Fruit fly (Drosophila melanogaster) whole organism: ENCODE measurements around the gene Srrm234.

Source experiments
- CG8478 ChIP-seq: fragments of >200 bp; optimal IDR thresholded peaks from 2 replicates; lab custom pipeline; 2018; ENCODE audit warnings: inconsistent platforms
- Dll ChIP-seq: fragments of >200 bp; optimal IDR thresholded peaks from 2 replicates; lab custom pipeline; 2017
- EcR ChIP-seq, 2 experiments: fragments of >200 bp; optimal IDR thresholded peaks; 2 replicates each; lab custom pipeline; 2017; ENCODE audit warnings: missing biosample characterization in 2 of 2, missing genetic modification characterization in 2 of 2, missing genetic modification reagents in 2 of 2
- pan ChIP-seq: fragments of >200 bp; optimal IDR thresholded peaks from 2 replicates; lab custom pipeline; 2017
- psq ChIP-seq: fragments of >200 bp; optimal IDR thresholded peaks from 2 replicates; lab custom pipeline; 2017
- usp ChIP-seq: fragments of >200 bp; optimal IDR thresholded peaks from 2 replicates; lab custom pipeline; 2017; ENCODE audit warnings: missing biosample characterization, missing genetic modification characterization, mixed read lengths

The Srrm234 gene

DNA sequence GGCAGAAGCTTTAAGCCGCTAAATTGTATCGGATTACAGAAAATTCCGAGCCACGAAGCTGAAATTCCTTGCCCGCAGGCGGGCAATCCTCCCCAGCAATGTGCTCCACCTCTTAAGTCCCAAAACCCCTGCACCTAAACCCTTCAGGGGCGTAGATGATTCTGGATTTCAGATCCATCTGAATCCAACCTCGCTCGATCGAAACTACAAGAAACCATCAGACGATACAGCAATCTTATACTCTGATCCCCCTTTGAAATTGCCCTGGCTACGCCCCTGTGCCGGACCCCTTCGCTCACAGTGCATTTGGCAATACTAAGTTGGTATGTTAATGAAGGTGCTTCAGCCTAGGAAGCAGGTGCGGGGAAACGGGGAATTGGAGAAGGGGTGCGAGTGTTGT is 18.2 kb upstream of the Srrm234 start:
- no peak for TF ChIP-seq pan
- no peak for TF ChIP-seq CG8478 (lab: Kevin White, UChicago)
- TF ChIP-seq EcR (GFP tag; optimal IDR thresholded peaks at IDR 0.05; lab: Kevin White, UChicago): no peak
- TF ChIP-seq psq: no peak
- no peak for TF ChIP-seq usp (GFP tag; lab: Kevin White, UChicago)
- TF ChIP-seq Dll: no peak

DNA sequence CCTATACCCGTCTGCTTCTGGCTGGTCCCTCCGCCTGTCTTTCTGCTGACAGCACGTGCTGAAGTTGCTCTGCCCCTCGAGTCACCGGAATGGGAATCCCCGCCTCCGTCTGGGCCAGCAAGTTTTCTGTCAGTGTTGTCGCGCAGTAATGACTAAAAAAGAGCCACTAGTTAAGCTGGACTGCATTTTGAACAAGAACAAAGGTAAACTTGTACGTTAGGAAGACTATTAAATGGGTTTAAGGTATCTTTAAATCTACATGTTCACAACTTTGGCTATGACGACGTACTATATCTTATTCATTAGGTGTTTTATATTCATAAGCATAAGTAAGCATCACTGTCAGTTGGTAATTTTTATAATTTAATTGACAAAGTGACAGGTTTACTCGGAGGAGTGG is 14.5 kb upstream of the Srrm234 start:
- TF ChIP-seq usp (GFP tag; lab: Kevin White, UChicago): no peak
- no peak for TF ChIP-seq CG8478 (lab: Kevin White, UChicago)
- no peak for TF ChIP-seq Dll
- TF ChIP-seq psq: no peak
- TF ChIP-seq pan: no peak

DNA sequence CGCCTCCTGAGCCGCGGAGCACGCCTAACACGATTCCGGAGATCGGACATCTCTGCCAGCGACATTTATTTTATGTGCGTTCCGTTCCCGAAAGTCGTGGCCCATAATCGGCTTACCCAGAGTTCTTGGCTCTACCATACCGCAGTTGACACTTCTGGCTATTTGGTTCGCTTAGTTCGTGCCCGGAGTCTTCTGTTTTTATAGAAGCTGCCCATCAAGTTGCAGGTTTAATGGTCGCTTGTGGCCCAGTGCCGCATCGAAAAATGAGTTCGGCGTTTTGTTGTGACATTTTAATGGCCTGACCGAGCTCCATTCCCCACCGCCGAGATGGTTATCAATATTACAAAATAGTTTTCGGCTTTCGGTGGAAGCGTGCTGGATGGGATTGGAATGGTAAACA is 11.4 kb upstream of the Srrm234 start:
- TF ChIP-seq Dll: no peak
- no peak for TF ChIP-seq psq
- TF ChIP-seq pan: no peak

dm6 chr3L:1675242-1675641 is 10.4 kb upstream of the Srrm234 start:
- no peak for TF ChIP-seq usp (GFP tag; lab: Kevin White, UChicago)
- TF ChIP-seq Dll: no peak
- TF ChIP-seq pan: no peak
- TF ChIP-seq CG8478 (lab: Kevin White, UChicago): no peak
- TF ChIP-seq psq: no peak
- no peak for TF ChIP-seq EcR (GFP tag; optimal IDR thresholded peaks at IDR 0.05; lab: Kevin White, UChicago)

DNA sequence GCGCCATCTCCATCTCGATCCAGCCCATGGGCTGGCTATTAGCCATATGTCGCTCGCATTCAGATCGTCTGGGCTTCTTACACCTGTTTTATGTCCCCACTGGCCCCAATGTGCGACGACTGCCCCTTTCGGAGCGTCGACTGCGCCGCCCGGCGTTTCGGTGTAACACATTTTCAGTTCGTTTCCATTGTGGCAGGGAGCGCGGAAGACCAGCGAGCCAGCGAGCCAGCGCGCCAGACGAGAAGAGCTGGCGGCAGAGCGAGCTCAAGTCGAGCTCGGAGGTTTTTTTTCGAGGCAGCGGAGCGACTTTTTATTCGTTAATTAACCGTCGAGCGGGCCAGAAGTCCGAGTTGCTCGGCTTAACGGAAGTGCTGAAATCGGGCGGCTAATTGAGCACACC is 9.5 kb upstream of the Srrm234 start, which contains the start of gene CG7991:
Gene CG7991, plus strand, starts transcription at position 329 of the 400 bp plus-strand sequence.
- TF ChIP-seq pan: no peak
- no peak for TF ChIP-seq Dll
- TF ChIP-seq EcR (GFP tag; optimal IDR thresholded peaks at IDR 0.05; lab: Kevin White, UChicago): no peak
- TF ChIP-seq usp (GFP tag; lab: Kevin White, UChicago): no peak
- TF ChIP-seq CG8478 (lab: Kevin White, UChicago): no peak
- TF ChIP-seq psq: no peak

- no peak for TF ChIP-seq Dll
- no peak for TF ChIP-seq psq
- no peak for TF ChIP-seq pan
- TF ChIP-seq CG8478 (lab: Kevin White, UChicago): no peak
- no peak for TF ChIP-seq usp (GFP tag; lab: Kevin White, UChicago)
- TF ChIP-seq EcR (GFP tag; optimal IDR thresholded peaks at IDR 0.05; lab: Kevin White, UChicago): no peak
Measured at dm6 chr3L:1672627-1673026, 7.8 kb upstream of the Srrm234 start, which contains the start of gene CG13930. TSS of gene CG13930 (minus strand) at chr3L:1672727.

- TF ChIP-seq EcR (GFP tag; optimal IDR thresholded peaks at IDR 0.05; lab: Kevin White, UChicago): no peak
- no peak for TF ChIP-seq Dll
- TF ChIP-seq CG8478 (lab: Kevin White, UChicago): no peak
- TF ChIP-seq pan: no peak
- no peak for TF ChIP-seq psq
- no peak for TF ChIP-seq usp (GFP tag; lab: Kevin White, UChicago)
Measured at dm6 chr3L:1670008-1670407, 5.1 kb upstream of the Srrm234 start, which contains the start of gene RabX5. TSS of gene RabX5 (minus strand) at chr3L:1670108.

DNA sequence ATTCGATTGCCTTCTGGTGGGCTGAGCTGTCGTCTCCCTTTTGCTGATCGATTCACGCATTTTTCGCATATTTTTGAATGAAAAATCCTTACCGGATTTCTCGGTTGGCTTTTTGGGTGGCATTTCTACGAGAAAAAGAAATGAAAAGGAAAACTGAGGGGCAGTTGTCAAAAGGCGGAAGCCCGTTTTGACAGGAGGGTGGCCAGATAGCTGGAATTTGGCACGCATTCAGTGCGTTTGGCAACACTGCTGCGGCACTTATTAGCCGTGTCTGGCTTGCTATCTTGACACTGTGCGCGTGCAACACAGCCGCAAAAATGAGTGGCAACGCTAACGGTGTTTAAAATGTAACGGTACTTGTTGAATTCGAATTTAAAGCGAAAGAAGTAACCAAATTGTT is 3.6 kb upstream of the Srrm234 start, which contains the start of gene RpL23A:
Gene RpL23A, minus strand, starts transcription at position 151 of the 400 bp plus-strand sequence.
- TF ChIP-seq EcR (GFP tag; optimal IDR thresholded peaks at IDR 0.05; lab: Kevin White, UChicago): no peak
- TF ChIP-seq pan: no peak
- TF ChIP-seq usp (GFP tag; lab: Kevin White, UChicago): no peak
- no peak for TF ChIP-seq CG8478 (lab: Kevin White, UChicago)
- no peak for TF ChIP-seq Dll
- TF ChIP-seq psq: no peak

dm6 chr3L:1667423-1667822 is 2.6 kb upstream of the Srrm234 start:
- TF ChIP-seq CG8478 (lab: Kevin White, UChicago) (no peak), psq (no peak), Dll (no peak), EcR (GFP tag; optimal IDR thresholded peaks at IDR 0.05; lab: Kevin White, UChicago) (no peak), pan (no peak), usp (GFP tag; lab: Kevin White, UChicago) (no peak)

DNA sequence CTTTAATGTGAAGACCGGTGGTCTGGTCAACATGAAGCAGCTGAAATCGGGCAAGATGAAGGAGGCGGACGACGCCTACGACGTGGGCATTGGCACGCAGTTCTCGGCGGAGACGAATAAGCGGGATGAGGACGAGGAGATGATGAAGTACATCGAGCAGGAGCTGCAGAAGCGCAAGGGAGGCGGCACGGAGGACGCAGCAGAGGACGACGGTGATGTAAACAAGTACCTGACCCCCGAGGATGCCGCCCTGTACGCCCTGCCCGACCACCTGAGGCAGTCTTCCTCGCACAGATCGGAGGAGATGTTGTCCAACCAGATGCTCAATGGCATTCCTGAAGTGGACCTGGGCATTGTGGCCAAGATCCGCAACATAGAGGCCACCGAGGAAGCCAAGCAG is 680 bp upstream of the Srrm234 start:
- TF ChIP-seq usp (GFP tag; lab: Kevin White, UChicago) (no peak), pan (no peak), psq (no peak), EcR (GFP tag; optimal IDR thresholded peaks at IDR 0.05; lab: Kevin White, UChicago) (no peak), Dll (no peak), CG8478 (lab: Kevin White, UChicago) (no peak)

- TF ChIP-seq usp (GFP tag; lab: Kevin White, UChicago) (no peak), pan (no peak), psq (no peak), CG8478 (lab: Kevin White, UChicago) (no peak), Dll (no peak), EcR (GFP tag; optimal IDR thresholded peaks at IDR 0.05; lab: Kevin White, UChicago) (no peak)
Measured at dm6 chr3L:1664205-1664604, 659 bp downstream of the Srrm234 start.

DNA sequence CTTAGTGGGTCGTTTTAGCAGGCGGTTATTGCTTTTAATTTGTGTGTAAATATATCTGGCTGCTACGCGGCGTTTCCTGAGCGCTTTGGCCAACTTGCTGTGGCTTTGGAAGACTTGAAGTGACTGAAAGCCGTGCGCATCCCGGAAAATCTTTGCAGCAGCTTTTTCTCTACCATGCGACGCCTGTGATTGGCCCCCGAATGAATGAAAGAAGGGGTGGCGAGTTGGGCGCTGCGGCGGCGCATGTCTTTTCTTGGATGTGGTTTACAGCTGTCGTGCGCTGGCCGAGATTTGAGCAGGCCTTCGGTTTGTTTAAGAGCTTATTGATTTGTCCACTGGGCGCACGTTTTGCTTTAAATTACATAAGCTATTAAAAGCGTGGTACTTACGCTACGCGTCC is 1.3 kb downstream of the Srrm234 start:
- TF ChIP-seq usp (GFP tag; lab: Kevin White, UChicago): no peak

- no peak for TF ChIP-seq pan
- TF ChIP-seq usp (GFP tag; lab: Kevin White, UChicago): no peak
- TF ChIP-seq Dll: no peak
- TF ChIP-seq psq: no peak
- TF ChIP-seq EcR (GFP tag; optimal IDR thresholded peaks at IDR 0.05; lab: Kevin White, UChicago): no peak
- TF ChIP-seq CG8478 (lab: Kevin White, UChicago): no peak
Measured at dm6 chr3L:1661738-1662370, 3.0 kb downstream of the Srrm234 start.
